Worm (Caenorhabditis elegans): ENCODE results near the gene skr-7.

DNA sequence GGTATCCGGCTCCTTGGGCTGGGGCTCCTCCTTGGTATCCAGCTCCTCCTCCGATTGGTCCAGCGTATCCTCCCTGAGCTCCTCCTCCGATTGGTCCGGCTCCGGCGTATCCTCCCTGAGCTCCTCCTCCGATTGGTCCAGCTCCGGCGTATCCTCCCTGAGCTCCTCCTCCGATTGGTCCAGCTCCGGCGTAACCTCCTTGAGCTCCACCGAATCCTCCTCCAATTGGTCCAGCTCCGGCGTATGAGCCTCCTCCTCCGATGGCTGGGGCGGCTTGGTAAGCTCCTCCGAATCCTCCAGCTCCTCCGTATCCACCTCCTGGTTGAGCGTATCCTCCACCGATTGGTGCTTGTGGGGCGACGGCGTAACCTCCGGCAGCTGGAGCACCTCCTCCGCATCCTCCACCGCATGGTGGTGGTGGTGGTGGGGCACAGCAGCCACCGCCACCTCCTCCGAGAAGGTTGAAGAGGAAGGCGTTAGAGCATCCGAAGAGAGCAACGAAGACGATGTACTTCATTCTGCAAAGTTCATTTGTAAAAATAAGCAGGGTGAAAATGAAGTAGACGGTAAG, 13.3 kb downstream of the skr-7 start, which contains the start of gene Y47D7A.13:
- TF ChIP-seq tab-1 (GFP tag; IDR thresholded peaks at IDR 0.05) (no peak), ztf-23 (GFP tag; IDR thresholded peaks at IDR 0.05) (no peak), med-1 (GFP tag; optimal IDR thresholded peaks at IDR 0.05; ENCODE audit: insufficient read depth) (no peak), flt-1 (GFP tag; IDR thresholded peaks at IDR 0.05) (no peak), cog-1 (tag; optimal IDR thresholded peaks at IDR 0.05) (no peak), ref-1 (GFP tag; conservative IDR thresholded peaks at IDR 0.05) (no peak)

Data from whole organism, midembryonic.